Worm (Caenorhabditis elegans): Measurements from ENCODE around the gene snx-17.

The snx-17 gene

ce11 chrX:13129949-13130348 lies 7.9 kb upstream of the snx-17 start, which contains the start of gene spin-3:
TSS of gene spin-3 (plus strand) at chrX:13130249.
- TF ChIP-seq mxl-1 (tag; optimal IDR thresholded peaks at IDR 0.05) (no peak), ekl-4 (GFP tag; IDR thresholded peaks at IDR 0.05) (no peak), hlh-26 (GFP tag; conservative IDR thresholded peaks at IDR 0.05) (no peak), F49E8.2 (tag; optimal IDR thresholded peaks at IDR 0.05; ENCODE audit: insufficient read depth) (no peak), madf-6 (GFP tag; IDR thresholded peaks at IDR 0.05) (no peak), ztf-25 (GFP tag; IDR thresholded peaks at IDR 0.05) (no peak), K12H6.12 (tag; optimal IDR thresholded peaks at IDR 0.05) (no peak), nhr-90 (tag; optimal IDR thresholded peaks at IDR 0.05) (no peak), lin-35 (GFP tag; optimal IDR thresholded peaks at IDR 0.05) (no peak), snpc-1.3 (tag; optimal IDR thresholded peaks at IDR 0.05; ENCODE audit: insufficient read depth) (no peak), somi-1 (GFP tag; optimal IDR thresholded peaks at IDR 0.05) (no peak), Y95B8A.8 (GFP tag; IDR thresholded peaks at IDR 0.05) (no peak), T26A5.8 (tag; optimal IDR thresholded peaks at IDR 0.05) (no peak), tlf-1 (GFP tag; optimal IDR thresholded peaks at IDR 0.05) (no peak), egrh-3 (GFP tag; IDR thresholded peaks at IDR 0.05) (no peak), ZK185.1 (tag; optimal IDR thresholded peaks at IDR 0.05; ENCODE audit: poor library complexity, severe bottlenecking) (no peak), ceh-27 (GFP tag; optimal IDR thresholded peaks at IDR 0.05) (no peak)

ce11 chrX:13126420-13126819 lies 4.3 kb upstream of the snx-17 start, which contains the start of gene F17H10.4:
TSS of gene F17H10.4 (minus strand) at chrX:13126520.
- TF ChIP-seq B0261.1 (tag; optimal IDR thresholded peaks at IDR 0.05), result no peak
- no peak for TF ChIP-seq Y53F4B.3 (GFP tag; IDR thresholded peaks at IDR 0.05)
- no peak for TF ChIP-seq F22D6.2 (tag; optimal IDR thresholded peaks at IDR 0.05)
- no peak for TF ChIP-seq zfh-2 (GFP tag; conservative IDR thresholded peaks at IDR 0.05)
- TF ChIP-seq Y53G8AR.9 (GFP tag; conservative IDR thresholded peaks at IDR 0.05), result no peak
- TF ChIP-seq ccch-3 (GFP tag; optimal IDR thresholded peaks at IDR 0.05), result no peak
- TF ChIP-seq Y67H2A.10 (GFP tag; conservative IDR thresholded peaks at IDR 0.05), result no peak
- TF ChIP-seq ceh-79 (tag; optimal IDR thresholded peaks at IDR 0.05), result no peak
- no peak for TF ChIP-seq snpc-3.4 (tag; optimal IDR thresholded peaks at IDR 0.05)
- no peak for TF ChIP-seq ztf-18 (tag; optimal IDR thresholded peaks at IDR 0.05)
- TF ChIP-seq dpff-1 (tag; optimal IDR thresholded peaks at IDR 0.05), result no peak
- TF ChIP-seq dox-1 (GFP tag; IDR thresholded peaks at IDR 0.05), result no peak
- TF ChIP-seq hlh-26 (GFP tag; conservative IDR thresholded peaks at IDR 0.05), result no peak
- TF ChIP-seq pbrm-1 (GFP tag; IDR thresholded peaks at IDR 0.05), result no peak
- no peak for TF ChIP-seq lin-40 (tag; optimal IDR thresholded peaks at IDR 0.05)
- TF ChIP-seq hrde-1 (tag; optimal IDR thresholded peaks at IDR 0.05; ENCODE audit: borderline replicate concordance), result no peak

ce11 chrX:13121104-13121503 lies 987 bp downstream of the snx-17 start:
- TF ChIP-seq zfh-2 (GFP tag; conservative IDR thresholded peaks at IDR 0.05), result no peak
- no peak for TF ChIP-seq hrde-1 (tag; optimal IDR thresholded peaks at IDR 0.05; ENCODE audit: borderline replicate concordance)
- TF ChIP-seq hsf-1 (GFP tag; IDR thresholded peaks at IDR 0.05), result 0 out of 2 replicates have a peak, but pooled peaks have one; percentile 23
- peak; percentile 52 for TF ChIP-seq T07F8.4 (tag; optimal IDR thresholded peaks at IDR 0.05)
- no peak; the same call in none of the 2 replicates for TF ChIP-seq lin-26 (GFP tag; IDR thresholded peaks at IDR 0.05)
- no peak for TF ChIP-seq nhr-120 (GFP tag; IDR thresholded peaks at IDR 0.05)
- peak; percentile 61 for TF ChIP-seq atf-7 (tag; optimal IDR thresholded peaks at IDR 0.05)
- TF ChIP-seq ceh-79 (tag; optimal IDR thresholded peaks at IDR 0.05), result peak; percentile 67
- TF ChIP-seq sptf-2 (GFP tag; optimal IDR thresholded peaks at IDR 0.05), result peak; percentile 54
- TF ChIP-seq nfyb-1 (GFP tag; IDR thresholded peaks at IDR 0.05), result no peak; the same call in 1 of the 2 replicates
- peak; percentile 38; the same call in 1 of the 2 replicates for TF ChIP-seq egrh-3 (GFP tag; IDR thresholded peaks at IDR 0.05)
- no peak for TF ChIP-seq F37B4.10 (GFP tag; IDR thresholded peaks at IDR 0.05)
- TF ChIP-seq snpc-3.4 (tag; optimal IDR thresholded peaks at IDR 0.05), result peak; percentile 75
- TF ChIP-seq rpc-1 (optimal IDR thresholded peaks at IDR 0.05), result peak; percentile 82
- peak; percentile 87 for TF ChIP-seq rpc-1 (tag; optimal IDR thresholded peaks at IDR 0.05)
- TF ChIP-seq tbp1 (GFP tag; optimal IDR thresholded peaks at IDR 0.05), result peak; percentile 99
- TF ChIP-seq chd-7 (tag; optimal IDR thresholded peaks at IDR 0.05), result peak; percentile 90
- peak; percentile 45; the same call in 1 of the 2 replicates for TF ChIP-seq ekl-4 (GFP tag; IDR thresholded peaks at IDR 0.05)
- no peak for TF ChIP-seq ccch-3 (GFP tag; optimal IDR thresholded peaks at IDR 0.05)
- no peak for TF ChIP-seq ceh-58 (GFP tag; IDR thresholded peaks at IDR 0.05)
- peak; percentile 75 for TF ChIP-seq madf-3 (GFP tag; IDR thresholded peaks at IDR 0.05)
- peak; percentile 76 for TF ChIP-seq K12H6.12 (tag; optimal IDR thresholded peaks at IDR 0.05)
- TF ChIP-seq lin-35 (GFP tag; optimal IDR thresholded peaks at IDR 0.05), result peak in 1 of 3 experiments; percentile 72

Data from whole organism, young adult.